Fruit fly (Drosophila melanogaster): ENCODE measurements around the gene CG32266.

DNA sequence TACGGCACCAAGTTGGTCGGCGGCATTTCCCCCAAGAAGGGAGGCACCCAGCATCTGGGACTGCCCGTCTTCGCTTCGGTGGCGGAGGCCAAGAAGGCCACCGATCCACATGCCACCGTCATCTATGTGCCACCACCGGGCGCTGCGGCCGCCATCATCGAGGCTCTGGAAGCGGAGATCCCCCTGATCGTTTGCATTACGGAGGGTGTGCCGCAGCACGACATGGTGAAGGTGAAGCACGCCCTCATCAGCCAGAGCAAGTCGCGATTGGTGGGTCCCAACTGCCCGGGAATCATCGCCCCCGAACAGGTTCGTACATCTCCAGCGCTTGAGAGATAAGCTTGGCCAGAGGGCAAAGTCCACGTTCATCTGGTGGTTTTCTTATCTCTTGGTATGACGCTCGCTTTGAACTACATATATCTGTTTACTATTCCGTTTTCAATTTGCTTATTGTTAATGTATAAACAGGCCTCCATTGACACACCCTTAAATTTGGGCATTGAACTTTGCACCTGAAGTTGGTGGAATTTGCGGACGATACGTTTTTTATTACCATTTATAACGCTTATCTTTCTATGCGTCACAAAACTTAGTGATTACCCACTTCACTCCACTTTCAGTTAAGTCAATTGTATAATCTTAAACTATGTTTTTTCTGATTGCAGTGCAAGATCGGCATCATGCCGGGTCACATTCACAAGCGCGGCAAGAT, 26.3 kb downstream of the CG32266 start:
- TF ChIP-seq tai (GFP tag; optimal IDR thresholded peaks at IDR 0.05) (no peak), br (GFP tag; optimal IDR thresholded peaks at IDR 0.05) (no peak), Hr78 (GFP tag; optimal IDR thresholded peaks at IDR 0.05) (no peak), rgr (GFP tag; optimal IDR thresholded peaks at IDR 0.05) (no peak), dsf (GFP tag; optimal IDR thresholded peaks at IDR 0.05; ENCODE audit: borderline replicate concordance) (no peak), dl (GFP tag; optimal IDR thresholded peaks at IDR 0.05; ENCODE audit: insufficient read depth in 1 of 2, partially characterized antibody in 2 of 2) (no peak), fru (GFP tag; optimal IDR thresholded peaks at IDR 0.05) (no peak), pan (optimal IDR thresholded peaks at IDR 0.05) (no peak)

Measured in whole organism, wandering third instar larva.